Worm (Caenorhabditis elegans) whole organism, L3 larva: ENCODE measurements around the gene hrg-1.

ENCODE experiments used
- R02D3.7 ChIP-seq: fragments of 150-350 bp; optimal IDR thresholded peaks from 2 replicates; lab custom pipeline; 2014; ENCODE audit warnings: missing biosample characterization, missing genetic modification characterization
- ama-1 ChIP-seq: fragments of 150-350 bp; optimal IDR thresholded peaks from 2 replicates; lab custom pipeline; 2018
- ceh-16 ChIP-seq: sonication (generic microtip); optimal IDR thresholded peaks from 2 replicates; lab custom pipeline; 2017; ENCODE audit warnings: missing biosample characterization, missing genetic modification characterization
- ceh-28 ChIP-seq: fragments of 150-350 bp; optimal IDR thresholded peaks from 2 replicates; lab custom pipeline; 2014; ENCODE audit warnings: missing biosample characterization, missing genetic modification reagents, missing genetic modification characterization
- ceh-82 ChIP-seq: fragments of 150-350 bp; optimal IDR thresholded peaks from 2 replicates; lab custom pipeline; 2014; ENCODE audit warnings: missing biosample characterization, missing genetic modification characterization
- daf-12 ChIP-seq: fragments of 150-350 bp; optimal IDR thresholded peaks from 2 replicates; lab custom pipeline; 2014; ENCODE audit warnings: missing biosample characterization, missing genetic modification reagents, missing genetic modification characterization
- egl-27 ChIP-seq: sonication (generic microtip); optimal IDR thresholded peaks from 4 replicates; lab custom pipeline; 2017; ENCODE audit warnings: missing biosample characterization, missing genetic modification reagents, missing genetic modification characterization
- egl-5 ChIP-seq: fragments of 150-350 bp; optimal IDR thresholded peaks from 2 replicates; lab custom pipeline; 2017; ENCODE audit warnings: missing biosample characterization, missing genetic modification reagents, missing genetic modification characterization, inconsistent platforms
- elt-2 ChIP-seq: sonication (generic microtip); optimal IDR thresholded peaks from 2 replicates; lab custom pipeline; 2016; ENCODE audit warnings: missing genetic modification reagents, mild to moderate bottlenecking, missing genetic modification characterization, missing compliant biosample characterization
- eor-1 ChIP-seq, 2 experiments: fragments of 150-350 bp; optimal IDR thresholded peaks; 2 replicates each; lab custom pipeline; 2014 to 2018; ENCODE audit warnings: missing biosample characterization in 2 of 2, missing genetic modification characterization in 2 of 2
- fkh-2 ChIP-seq: fragments of 150-350 bp; optimal IDR thresholded peaks from 2 replicates; lab custom pipeline; 2014; ENCODE audit warnings: missing biosample characterization, missing genetic modification reagents, missing genetic modification characterization
- fos-1 ChIP-seq: fragments of 150-350 bp; optimal IDR thresholded peaks from 2 replicates; lab custom pipeline; 2014; ENCODE audit warnings: missing biosample characterization, missing genetic modification characterization
- hmg-11 ChIP-seq: sonication (generic microtip); optimal IDR thresholded peaks from 2 replicates; lab custom pipeline; 2016; ENCODE audit warnings: missing genetic modification characterization, missing compliant biosample characterization
- jun-1 ChIP-seq: fragments of 150-350 bp; optimal IDR thresholded peaks from 2 replicates; lab custom pipeline; 2014; ENCODE audit warnings: missing biosample characterization, missing genetic modification reagents, missing genetic modification characterization
- lin-15B ChIP-seq: fragments of 150-350 bp; optimal IDR thresholded peaks from 2 replicates; lab custom pipeline; 2014; ENCODE audit warnings: missing biosample characterization, missing genetic modification characterization
- lin-39 ChIP-seq: fragments of 150-350 bp; optimal IDR thresholded peaks from 2 replicates; lab custom pipeline; 2018; ENCODE audit warnings: missing biosample characterization, missing genetic modification reagents, missing genetic modification characterization
- lsy-12 ChIP-seq: sonication (generic microtip); optimal IDR thresholded peaks from 2 replicates; lab custom pipeline; 2016; ENCODE audit warnings: mild to moderate bottlenecking, missing genetic modification characterization, missing compliant biosample characterization
- mdl-1 ChIP-seq: fragments of 150-350 bp; optimal IDR thresholded peaks from 2 replicates; lab custom pipeline; 2014; ENCODE audit warnings: missing biosample characterization, missing genetic modification characterization
- mml-1 ChIP-seq: fragments of 150-350 bp; sonication (generic microtip); optimal IDR thresholded peaks from 3 replicates; lab custom pipeline; 2014; ENCODE audit warnings: missing biosample characterization, missing genetic modification characterization
- nfya-1 ChIP-seq: sonication (generic microtip); optimal IDR thresholded peaks from 2 replicates; lab custom pipeline; 2017; ENCODE audit warnings: missing genetic modification characterization, mild to moderate bottlenecking, missing compliant biosample characterization, antibody characterized with exemption, moderate library complexity; ENCODE audit not compliant: insufficient read depth
- nhr-11 ChIP-seq: fragments of 150-350 bp; optimal IDR thresholded peaks from 2 replicates; lab custom pipeline; 2014; ENCODE audit warnings: missing biosample characterization, missing genetic modification characterization
- nhr-12 ChIP-seq: fragments of 150-350 bp; optimal IDR thresholded peaks from 2 replicates; lab custom pipeline; 2014; ENCODE audit warnings: missing biosample characterization, missing genetic modification characterization
- nhr-23 ChIP-seq: fragments of 150-350 bp; optimal IDR thresholded peaks from 2 replicates; lab custom pipeline; 2014; ENCODE audit warnings: missing biosample characterization, missing genetic modification reagents, missing genetic modification characterization
- nhr-25 ChIP-seq: sonication (generic microtip); optimal IDR thresholded peaks from 2 replicates; lab custom pipeline; 2017; ENCODE audit warnings: missing biosample characterization, missing genetic modification characterization
- nhr-28 ChIP-seq: fragments of 150-350 bp; optimal IDR thresholded peaks from 2 replicates; lab custom pipeline; 2014; ENCODE audit warnings: missing biosample characterization, missing genetic modification characterization
- nhr-43 ChIP-seq: sonication (generic microtip); optimal IDR thresholded peaks from 2 replicates; lab custom pipeline; 2016; ENCODE audit warnings: mild to moderate bottlenecking, missing genetic modification characterization, missing compliant biosample characterization; ENCODE audit not compliant: poor library complexity, severe bottlenecking
- nhr-67 ChIP-seq: fragments of 150-350 bp; optimal IDR thresholded peaks from 2 replicates; lab custom pipeline; 2014; ENCODE audit warnings: missing biosample characterization, missing genetic modification characterization
- nhr-77 ChIP-seq: fragments of 150-350 bp; optimal IDR thresholded peaks from 2 replicates; lab custom pipeline; 2014; ENCODE audit warnings: missing biosample characterization, missing genetic modification characterization
- pha-4 ChIP-seq: fragments of 150-350 bp; optimal IDR thresholded peaks from 2 replicates; lab custom pipeline; 2014; ENCODE audit warnings: missing biosample characterization, missing genetic modification reagents, missing genetic modification characterization
- pqm-1 ChIP-seq: fragments of 150-350 bp; optimal IDR thresholded peaks from 2 replicates; lab custom pipeline; 2017; ENCODE audit warnings: missing biosample characterization, missing genetic modification characterization, inconsistent platforms
- sea-2 ChIP-seq: fragments of 150-350 bp; sonication (generic microtip); optimal IDR thresholded peaks from 4 replicates; lab custom pipeline; 2014; ENCODE audit warnings: missing biosample characterization, missing genetic modification reagents, missing genetic modification characterization
- snpc-4 ChIP-seq: fragments of 150-350 bp; optimal IDR thresholded peaks from 2 replicates; lab custom pipeline; 2014; ENCODE audit warnings: missing biosample characterization, missing genetic modification characterization
- tbx-2 ChIP-seq: sonication (generic microtip); optimal IDR thresholded peaks from 2 replicates; lab custom pipeline; 2016; ENCODE audit warnings: mild to moderate bottlenecking, missing genetic modification characterization, missing compliant biosample characterization
- unc-39 ChIP-seq: sonication (generic microtip); optimal IDR thresholded peaks from 4 replicates; lab custom pipeline; 2017; ENCODE audit warnings: missing biosample characterization, missing genetic modification characterization
- unc-62 ChIP-seq: fragments of 150-350 bp; sonication (generic microtip); optimal IDR thresholded peaks from 4 replicates; lab custom pipeline; 2014; ENCODE audit warnings: missing biosample characterization, missing genetic modification reagents, missing genetic modification characterization
- ztf-11 ChIP-seq: fragments of 150-350 bp; optimal IDR thresholded peaks from 2 replicates; lab custom pipeline; 2014; ENCODE audit warnings: missing biosample characterization, missing genetic modification characterization
- ztf-4 ChIP-seq: fragments of 150-350 bp; optimal IDR thresholded peaks from 2 replicates; lab custom pipeline; 2014; ENCODE audit warnings: missing biosample characterization, missing genetic modification characterization

The hrg-1 gene

DNA sequence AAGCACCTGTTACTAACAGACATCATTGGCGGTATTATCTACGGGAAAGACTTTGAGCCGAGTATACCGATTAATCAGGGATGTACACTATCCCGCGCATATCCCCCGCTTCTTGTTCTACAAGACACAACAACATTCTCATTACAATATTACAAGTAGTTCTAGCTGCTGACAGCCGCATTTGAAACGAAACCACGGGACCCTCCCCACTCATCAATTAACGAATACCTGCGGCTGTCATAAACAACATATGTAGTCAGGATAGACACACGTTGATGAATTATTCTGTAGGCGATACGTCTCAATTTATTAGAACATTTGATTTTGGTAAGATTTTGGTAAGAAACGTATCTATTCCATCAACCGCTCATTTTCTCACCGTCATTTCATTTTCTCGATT, 39.3 kb downstream of the hrg-1 start:
- TF ChIP-seq lin-39 = peak; percentile 8
- no peak for TF ChIP-seq unc-39 (tag; lab: Kevin White, UChicago)

DNA sequence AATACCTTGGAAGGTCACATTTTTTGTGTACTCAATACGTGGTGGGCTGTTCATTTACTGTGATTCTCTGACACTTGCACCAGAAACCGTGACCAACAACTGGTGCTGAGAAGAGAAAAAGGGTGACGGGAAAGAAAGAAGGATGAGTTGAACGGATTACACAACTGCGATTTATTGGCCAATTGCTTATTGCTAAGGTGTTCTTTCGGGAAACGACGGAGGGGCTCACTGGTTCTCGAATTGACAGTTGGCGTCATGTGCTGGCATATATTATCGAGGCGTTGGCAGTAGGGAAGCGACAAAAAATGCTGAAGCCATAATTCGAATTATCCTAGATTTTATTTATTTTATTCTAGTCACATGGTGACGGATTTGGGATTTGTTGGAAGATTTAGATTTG, 41.9 kb downstream of the hrg-1 start:
- TF ChIP-seq nfya-1 (tag; lab: Kevin White, UChicago) (peak; percentile 25), pqm-1 (tag; lab: Kevin White, UChicago) (no peak)

DNA sequence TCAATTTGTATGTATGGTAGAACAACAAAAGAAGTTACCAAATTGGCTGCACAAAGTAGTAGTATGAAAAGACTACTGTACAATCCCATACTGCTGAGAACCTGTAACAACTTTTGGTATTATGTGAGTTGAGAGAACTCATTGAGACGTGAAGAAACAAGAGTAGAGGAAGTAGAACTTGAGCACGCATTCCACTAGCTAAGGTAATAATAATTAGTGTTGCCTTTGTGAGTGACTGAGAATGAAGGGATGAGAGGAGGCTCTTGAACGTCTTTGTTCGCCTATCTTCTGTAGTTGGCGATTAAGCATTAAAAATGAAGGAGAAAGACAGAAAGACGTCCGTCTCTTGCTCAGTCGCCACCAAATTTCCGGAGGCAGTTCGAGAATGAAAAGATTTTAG, 42.5 kb downstream of the hrg-1 start, which contains the start of gene C16B8.4:
Gene C16B8.4 (minus strand): TSS at position 101 of the 400 bp plus-strand sequence.
- TF ChIP-seq snpc-4 (tag; lab: Kevin White, UChicago) (no peak), lin-39 (no peak)

DNA sequence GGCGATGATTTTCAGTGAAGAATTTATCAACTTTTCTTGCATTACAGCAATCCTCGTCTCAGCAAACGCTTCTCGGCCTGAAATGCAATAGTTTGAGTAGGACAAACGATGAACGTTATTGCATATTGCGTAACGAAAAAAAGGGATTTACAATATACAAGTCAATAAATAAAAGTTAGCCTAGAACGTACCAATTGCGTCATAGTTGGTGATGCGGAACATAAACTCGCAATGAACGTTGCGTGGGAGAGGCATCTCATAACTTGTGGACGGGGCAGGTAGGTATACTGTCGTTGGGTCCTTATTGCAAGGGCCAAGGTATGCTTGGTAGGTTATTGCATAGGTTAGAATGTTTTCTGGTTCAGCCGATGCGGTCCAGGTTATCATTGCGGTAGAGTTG, 45.2 kb downstream of the hrg-1 start:
- TF ChIP-seq unc-39 (tag; lab: Kevin White, UChicago) = no peak
- no peak for TF ChIP-seq fkh-2 (tag; lab: Kevin White, UChicago)
- no peak for TF ChIP-seq nhr-11 (tag; lab: Kevin White, UChicago)
- TF ChIP-seq hmg-11 = no peak
- no peak for TF ChIP-seq mdl-1 (tag; lab: Kevin White, UChicago)
- no peak for TF ChIP-seq ztf-4
- TF ChIP-seq tbx-2 (tag; lab: Kevin White, UChicago) = no peak
- no peak for TF ChIP-seq nhr-28
- TF ChIP-seq R02D3.7 (tag; lab: Kevin White, UChicago) = no peak
- no peak for TF ChIP-seq pha-4 (tag; lab: Kevin White, UChicago)
- TF ChIP-seq egl-27 (tag; lab: Kevin White, UChicago) = no peak
- no peak for TF ChIP-seq nhr-43 (tag; lab: Kevin White, UChicago)
- TF ChIP-seq elt-2 (tag; lab: Kevin White, UChicago) = no peak
- no peak for TF ChIP-seq nhr-12 (tag; lab: Kevin White, UChicago)
- TF ChIP-seq nhr-23 (tag; lab: Kevin White, UChicago) = no peak
- TF ChIP-seq, all 47 proteins: peak for 0

DNA sequence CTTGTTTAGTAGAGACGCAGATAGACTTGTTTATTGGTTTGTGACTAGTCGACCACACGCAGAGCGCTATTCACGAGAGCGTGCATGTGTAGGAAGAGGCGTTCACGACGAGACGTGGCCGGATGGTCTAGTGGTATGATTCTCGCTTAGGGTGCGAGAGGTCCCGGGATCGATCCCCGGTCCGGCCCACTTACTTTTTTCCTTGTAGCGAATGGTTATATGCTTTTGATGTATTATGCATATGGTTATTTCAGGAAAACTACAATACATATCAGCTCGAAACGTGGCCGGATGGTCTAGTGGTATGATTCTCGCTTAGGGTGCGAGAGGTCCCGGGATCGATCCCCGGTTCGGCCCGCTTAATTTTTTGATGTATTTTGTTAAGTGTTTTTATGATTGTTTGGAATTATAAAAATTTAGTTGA, 46.0 kb downstream of the hrg-1 start:
- TF ChIP-seq pha-4 (tag; lab: Kevin White, UChicago) = peak; percentile 49
- peak; percentile 51 for TF ChIP-seq hmg-11
- TF ChIP-seq egl-27 (tag; lab: Kevin White, UChicago) = peak; percentile 69
- no peak for TF ChIP-seq ceh-16
- peak; percentile 39 for TF ChIP-seq nhr-23 (tag; lab: Kevin White, UChicago)
- TF ChIP-seq nhr-11 (tag; lab: Kevin White, UChicago) = no peak
- TF ChIP-seq eor-1 (tag; optimal IDR thresholded peaks at IDR 0.05; lab: Kevin White, UChicago) = no peak
- TF ChIP-seq lin-15B (tag; lab: Kevin White, UChicago) = no peak
- peak; percentile 74 for TF ChIP-seq jun-1 (tag; lab: Kevin White, UChicago)
- TF ChIP-seq fkh-2 (tag; lab: Kevin White, UChicago) = no peak
- TF ChIP-seq egl-5 = peak; percentile 73
- TF ChIP-seq unc-39 (tag; lab: Kevin White, UChicago) = peak; percentile 4
- peak; percentile 25 for TF ChIP-seq fos-1 (tag; lab: Kevin White, UChicago)
- peak; percentile 50 for TF ChIP-seq elt-2 (tag; lab: Kevin White, UChicago)
- peak; percentile 47 for TF ChIP-seq pqm-1 (tag; lab: Kevin White, UChicago)
- TF ChIP-seq ama-1 = peak; percentile 11
- peak; percentile 65 for TF ChIP-seq lin-39
- peak; percentile 31 for TF ChIP-seq nhr-77 (tag; lab: Kevin White, UChicago)
- peak; percentile 49 for TF ChIP-seq nhr-43 (tag; lab: Kevin White, UChicago)
- TF ChIP-seq ceh-28 (tag; lab: Kevin White, UChicago) = no peak
- TF ChIP-seq snpc-4 (tag; lab: Kevin White, UChicago) = no peak
- TF ChIP-seq ztf-11 (tag; lab: Kevin White, UChicago) = no peak
- TF ChIP-seq daf-12 (tag; lab: Kevin White, UChicago) = no peak
- peak; percentile 76 for TF ChIP-seq nhr-25 (tag; lab: Kevin White, UChicago)
- TF ChIP-seq mml-1 = no peak
- TF ChIP-seq tbx-2 (tag; lab: Kevin White, UChicago) = peak; percentile 53
- peak; percentile 64 for TF ChIP-seq nfya-1 (tag; lab: Kevin White, UChicago)
- TF ChIP-seq ceh-82 (tag; lab: Kevin White, UChicago) = peak; percentile 14
- TF ChIP-seq R02D3.7 (tag; lab: Kevin White, UChicago) = no peak
- TF ChIP-seq lsy-12 = peak; percentile 74
- TF ChIP-seq unc-62 = peak; percentile 45
- peak; percentile 41 for TF ChIP-seq sea-2 (GFP tag; lab: Kevin White, UChicago)
- TF ChIP-seq nhr-67 (tag; lab: Kevin White, UChicago) = no peak
